Fruit fly (Drosophila melanogaster) whole organism, embryonic: Measurements from ENCODE around the gene CG2909.

Experiments
- Blimp-1 ChIP-seq: fragments of 200-800 bp; sonication (Bioruptor generic); optimal IDR thresholded peaks from 3 replicates; lab custom pipeline; 2018; ENCODE audit warnings: missing biosample characterization, missing genetic modification characterization, mild to moderate bottlenecking, moderate library complexity, missing genetic modification reagents
- CG1792 ChIP-seq: fragments of 200-800 bp; sonication (Bioruptor generic); optimal IDR thresholded peaks from 2 replicates; lab custom pipeline; 2016; ENCODE audit warnings: missing biosample characterization, missing genetic modification characterization
- CG2129 ChIP-seq: fragments of 200-800 bp; sonication (Bioruptor generic); IDR thresholded peaks from 2 replicates; pipeline ENCODE4 v1.3.6; 2022; ENCODE audit warnings: missing biosample characterization, missing genetic modification characterization; ENCODE audit not compliant: partially characterized antibody
- Myb ChIP-seq: fragments of 200-800 bp; sonication (Bioruptor generic); optimal IDR thresholded peaks from 2 replicates; lab custom pipeline; 2016; ENCODE audit warnings: missing biosample characterization, missing genetic modification characterization
- Opbp ChIP-seq: fragments of 200-800 bp; sonication (Bioruptor generic); IDR thresholded peaks from 3 replicates; pipeline ENCODE4 v1.3.6; 2022; ENCODE audit warnings: missing biosample characterization, missing genetic modification characterization; ENCODE audit not compliant: partially characterized antibody
- Vsx1 ChIP-seq: fragments of 200-800 bp; sonication (Bioruptor generic); optimal IDR thresholded peaks from 2 replicates; lab custom pipeline; 2017; ENCODE audit warnings: missing biosample characterization, mild to moderate bottlenecking, missing genetic modification characterization, missing genetic modification reagents
- ash1 ChIP-seq: fragments of 200-800 bp; sonication (Bioruptor generic); optimal IDR thresholded peaks from 2 replicates; lab custom pipeline; 2018; ENCODE audit warnings: missing biosample characterization, mild to moderate bottlenecking, missing genetic modification characterization
- ems ChIP-seq: fragments of 200-800 bp; sonication (Bioruptor generic); optimal IDR thresholded peaks from 3 replicates; lab custom pipeline; 2016; ENCODE audit warnings: missing biosample characterization, missing genetic modification characterization
- inv ChIP-seq: fragments of 200-800 bp; sonication (Bioruptor generic); IDR thresholded peaks from 2 replicates; pipeline ENCODE4 v1.3.6; 2022; ENCODE audit warnings: missing biosample characterization, missing genetic modification characterization; ENCODE audit not compliant: partially characterized antibody
- lola ChIP-seq, 3 experiments: fragments of >200 bp in 2 of 3; fragments of 200-800 bp in 1 of 3; sonication (Bioruptor generic) in 1 of 3; optimal IDR thresholded peaks; 2 replicates each; lab custom pipeline; 2017 to 2019; ENCODE audit warnings: missing biosample characterization in 3 of 3, missing genetic modification characterization in 3 of 3, mild to moderate bottlenecking in 1 of 3, moderate library complexity in 1 of 3
- mam ChIP-seq: fragments of 200-800 bp; sonication (Bioruptor generic); optimal IDR thresholded peaks from 3 replicates; lab custom pipeline; 2016; ENCODE audit warnings: missing biosample characterization, missing genetic modification characterization
- org-1 ChIP-seq: fragments of 200-800 bp; sonication (Bioruptor generic); optimal IDR thresholded peaks from 2 replicates; lab custom pipeline; 2017; ENCODE audit warnings: missing biosample characterization, missing genetic modification characterization
- sim ChIP-seq: fragments of 200-800 bp; sonication (Bioruptor generic); IDR thresholded peaks from 2 replicates; pipeline ENCODE4 v1.3.6; 2022; ENCODE audit warnings: missing biosample characterization, missing genetic modification characterization

dm6 chrX:10347979-10348692, 21.9 kb downstream of the CG2909 start:
- TF ChIP-seq CG2129 (no peak), org-1 (GFP tag; lab: Kevin White, UChicago) (no peak), Blimp-1 (GFP tag; lab: Kevin White, UChicago) (no peak), Opbp (GFP tag; lab: Robert Waterston, UW) (no peak), Myb (GFP tag; lab: Kevin White, UChicago) (no peak), Vsx1 (GFP tag; lab: Kevin White, UChicago) (no peak), ash1 (no peak), mam (no peak), ems (GFP tag; lab: Kevin White, UChicago) (no peak), sim (no peak), lola (GFP tag; optimal IDR thresholded peaks at IDR 0.05; lab: Kevin White, UChicago) (no peak), inv (GFP tag; lab: Robert Waterston, UW) (no peak), CG1792 (GFP tag; lab: Kevin White, UChicago) (no peak)
